Worm (Caenorhabditis elegans): ENCODE results near the gene ZC477.2.

Gene ZC477.2

DNA sequence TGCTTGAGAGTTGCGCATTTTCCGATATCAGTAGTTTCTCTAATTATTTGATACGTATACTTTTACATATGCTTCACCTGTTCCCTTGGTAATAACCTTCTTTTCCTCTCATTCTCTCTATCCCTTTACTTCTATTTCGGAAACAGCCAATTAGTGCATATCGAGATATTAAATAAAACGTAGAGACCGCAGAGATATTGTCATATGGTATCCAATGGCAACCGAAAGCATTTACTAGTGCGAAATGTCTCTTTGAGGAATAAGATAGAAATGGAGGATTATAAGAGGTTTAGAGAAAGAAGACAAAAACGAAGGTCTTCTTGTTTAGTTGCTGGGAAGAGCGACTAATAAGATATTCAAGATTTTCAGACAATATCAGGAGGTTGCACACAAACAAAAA is 48.4 kb downstream of the ZC477.2 start, which contains the start of gene maph-9 (continued):
- TF ChIP-seq vab-15 (tag; optimal IDR thresholded peaks at IDR 0.05) (no peak), mdl-1 (tag; optimal IDR thresholded peaks at IDR 0.05) (no peak), skn-1 (tag; optimal IDR thresholded peaks at IDR 0.05) (no peak), nhr-85 (tag) (no peak), ceh-63 (GFP tag; optimal IDR thresholded peaks at IDR 0.05) (no peak), nhr-237 (tag; optimal IDR thresholded peaks at IDR 0.05) (no peak), dsc-1 (tag; optimal IDR thresholded peaks at IDR 0.05) (peak; percentile 50), nhr-71 (tag; optimal IDR thresholded peaks at IDR 0.05) (peak; percentile 49), lsy-2 (tag; optimal IDR thresholded peaks at IDR 0.05) (peak in 1 of 2 experiments; percentile 39), pqm-1 (tag; optimal IDR thresholded peaks at IDR 0.05) (no peak)

DNA sequence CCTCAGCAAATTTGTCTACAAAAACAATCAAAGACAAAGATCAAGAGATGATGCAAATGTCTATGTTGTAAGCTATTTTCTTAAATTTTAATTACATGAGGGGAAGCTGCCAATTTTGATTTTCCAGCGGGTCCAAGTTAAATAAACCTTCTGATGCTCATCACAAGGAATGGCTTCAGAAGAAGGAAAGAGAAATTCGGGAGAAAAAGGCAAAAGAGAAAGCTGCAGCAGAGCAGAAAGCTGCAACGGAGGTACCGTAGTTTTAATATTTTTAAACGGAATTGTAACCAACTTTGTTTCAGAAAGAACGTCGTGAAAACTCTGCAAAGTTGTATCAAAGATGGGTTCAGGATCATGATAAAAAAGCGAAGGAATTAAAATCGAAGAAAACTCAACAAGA is 50.2 kb downstream of the ZC477.2 start:
- no peak for TF ChIP-seq mef-2 (tag; optimal IDR thresholded peaks at IDR 0.05)
- no peak for TF ChIP-seq nhr-19 (GFP tag; conservative IDR thresholded peaks at IDR 0.05)
- TF ChIP-seq hlh-17 (GFP tag; optimal IDR thresholded peaks at IDR 0.05; ENCODE audit: borderline replicate concordance) = no peak
- TF ChIP-seq lin-39 (tag; optimal IDR thresholded peaks at IDR 0.05) = no peak
- TF ChIP-seq dpl-1 (GFP tag; optimal IDR thresholded peaks at IDR 0.05) = no peak
- no peak for TF ChIP-seq grh-1 (GFP tag; IDR thresholded peaks at IDR 0.05)
- TF ChIP-seq blmp-1 (tag; optimal IDR thresholded peaks at IDR 0.05) = no peak
- no peak for TF ChIP-seq unc-30 (tag; optimal IDR thresholded peaks at IDR 0.05)
- TF ChIP-seq jun-1 (tag; optimal IDR thresholded peaks at IDR 0.05) = no peak
- TF ChIP-seq nhr-90 (tag; optimal IDR thresholded peaks at IDR 0.05; ENCODE audit: poor library complexity) = no peak
- TF ChIP-seq ceh-90 (tag; optimal IDR thresholded peaks at IDR 0.05) = no peak
- no peak for TF ChIP-seq hpl-2 (GFP tag; optimal IDR thresholded peaks at IDR 0.05)
- TF ChIP-seq tbx-2 (tag; optimal IDR thresholded peaks at IDR 0.05) = no peak
- no peak for TF ChIP-seq lsy-2 (tag; optimal IDR thresholded peaks at IDR 0.05)
- TF ChIP-seq lin-15B (tag; optimal IDR thresholded peaks at IDR 0.05) = no peak
